Worm (Caenorhabditis elegans) whole organism, L4 larva: ENCODE measurements around the gene F59B2.12.

Experiments
- F44E2.7 ChIP-seq: fragments of 200-800 bp; sonication (Bioruptor generic); IDR thresholded peaks from 2 replicates; pipeline ENCODE4 v2.1.2; 2022; ENCODE audit warnings: missing genetic modification characterization, missing compliant biosample characterization
- aly-2 ChIP-seq: sonication (generic microtip); optimal IDR thresholded peaks from 2 replicates; lab custom pipeline; 2018; ENCODE audit warnings: missing biosample characterization, missing genetic modification characterization
- ceh-28 ChIP-seq: fragments of 150-350 bp; optimal IDR thresholded peaks from 2 replicates; lab custom pipeline; 2014; ENCODE audit warnings: missing biosample characterization, missing genetic modification reagents, missing genetic modification characterization
- ces-1 ChIP-seq: fragments of 150-350 bp; sonication (generic microtip); optimal IDR thresholded peaks from 4 replicates; lab custom pipeline; 2014; ENCODE audit warnings: missing biosample characterization, missing genetic modification reagents, missing genetic modification characterization
- nhr-102 ChIP-seq: sonication (generic microtip); optimal IDR thresholded peaks from 2 replicates; lab custom pipeline; 2016; ENCODE audit warnings: mild to moderate bottlenecking, missing genetic modification characterization, moderate library complexity, missing compliant biosample characterization
- nhr-111 ChIP-seq: fragments of 200-800 bp; sonication (Bioruptor generic); optimal IDR thresholded peaks from 2 replicates; lab custom pipeline; 2018; ENCODE audit warnings: mild to moderate bottlenecking, missing genetic modification characterization, missing compliant biosample characterization
- nhr-42 ChIP-seq: fragments of 200-800 bp; sonication (Bioruptor generic); IDR thresholded peaks from 2 replicates; pipeline ENCODE4 v1.3.6; 2022; ENCODE audit warnings: missing genetic modification characterization, missing compliant biosample characterization
- nhr-48 ChIP-seq: sonication (generic microtip); optimal IDR thresholded peaks from 2 replicates; lab custom pipeline; 2016; ENCODE audit warnings: mild to moderate bottlenecking, missing genetic modification characterization, missing compliant biosample characterization
- nhr-76 ChIP-seq: fragments of 150-350 bp; optimal IDR thresholded peaks from 2 replicates; lab custom pipeline; 2014; ENCODE audit warnings: missing biosample characterization, missing genetic modification characterization
- nhr-77 ChIP-seq: fragments of 150-350 bp; optimal IDR thresholded peaks from 2 replicates; lab custom pipeline; 2014; ENCODE audit warnings: missing biosample characterization, missing genetic modification characterization
- snpc-4 ChIP-seq: fragments of 150-350 bp; optimal IDR thresholded peaks from 2 replicates; lab custom pipeline; 2014; ENCODE audit warnings: missing biosample characterization, missing genetic modification characterization
- unc-130 ChIP-seq: sonication (generic microtip); optimal IDR thresholded peaks from 2 replicates; lab custom pipeline; 2016; ENCODE audit warnings: missing genetic modification reagents, missing genetic modification characterization, missing compliant biosample characterization
- zag-1 ChIP-seq: fragments of 150-350 bp; optimal IDR thresholded peaks from 2 replicates; lab custom pipeline; 2014; ENCODE audit warnings: missing biosample characterization, missing genetic modification characterization

DNA sequence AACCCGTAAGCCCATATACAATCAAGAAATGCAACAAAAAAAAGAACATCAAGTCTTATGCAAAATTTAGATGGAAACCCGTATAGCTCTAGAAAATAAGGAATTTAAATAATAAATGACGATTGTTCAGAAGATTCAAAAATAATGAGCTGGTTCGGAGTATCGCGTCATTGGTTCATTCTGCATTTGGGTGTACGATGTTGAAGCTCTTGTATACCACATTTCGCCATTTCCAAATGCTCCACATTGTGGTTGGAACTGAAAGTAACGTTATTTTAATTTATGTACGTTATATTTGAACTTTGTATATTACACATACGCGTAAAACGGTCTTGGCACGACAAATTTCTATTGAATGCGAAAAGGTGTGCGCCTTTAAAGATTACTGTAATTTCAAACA lies 42.9 kb downstream of the F59B2.12 start:
- TF ChIP-seq nhr-77 = no peak
- TF ChIP-seq nhr-42 = 0 out of 2 replicates have a peak, but pooled peaks have one; percentile 16
- TF ChIP-seq snpc-4 = no peak
- no peak for TF ChIP-seq zag-1
- no peak for TF ChIP-seq nhr-48
- peak; percentile 38 for TF ChIP-seq nhr-102 (tag; lab: Kevin White, UChicago)
- no peak for TF ChIP-seq aly-2 (tag; lab: Kevin White, UChicago)
- no peak for TF ChIP-seq nhr-111 (GFP tag; lab: Kevin White, UChicago)
- TF ChIP-seq nhr-76 = no peak
- no peak for TF ChIP-seq ces-1 (GFP tag; lab: Kevin White, UChicago)
- TF ChIP-seq ceh-28 (tag; lab: Kevin White, UChicago) = no peak
- TF ChIP-seq unc-130 (GFP tag; lab: Kevin White, UChicago) = no peak
- no peak for TF ChIP-seq F44E2.7 (GFP tag; lab: Robert Waterston, UW)
